Fruit fly (Drosophila melanogaster): ENCODE results near the gene Ipp.

Gene Ipp

dm6 chr3R:13964513-13964975 is 6.0 kb downstream of the Ipp start, which contains the start of gene Orc2 (continued):
- peak; percentile 52 for TF ChIP-seq unc-4 (GFP tag; IDR thresholded peaks at IDR 0.05; ENCODE audit: partially characterized antibody)
- no peak for TF ChIP-seq CG14014 (GFP tag; IDR thresholded peaks at IDR 0.05)
- TF ChIP-seq CG11398 (GFP tag; optimal IDR thresholded peaks at IDR 0.05) = no peak
- no peak for TF ChIP-seq CG3281 (GFP tag; optimal IDR thresholded peaks at IDR 0.05)
- no peak for TF ChIP-seq Chrac-16 (GFP tag; optimal IDR thresholded peaks at IDR 0.05)
- TF ChIP-seq jumu (GFP tag; optimal IDR thresholded peaks at IDR 0.05) = no peak
- no peak for TF ChIP-seq pfk (GFP tag; optimal IDR thresholded peaks at IDR 0.05)
- TF ChIP-seq Atf-2 (GFP tag; optimal IDR thresholded peaks at IDR 0.05) = no peak
- TF ChIP-seq CG2678 (tag; optimal IDR thresholded peaks at IDR 0.05) = no peak
- no peak for TF ChIP-seq CG9609 (GFP tag; optimal IDR thresholded peaks at IDR 0.05)
- peak; percentile 23 for TF ChIP-seq Dek (tag; optimal IDR thresholded peaks at IDR 0.05)
- TF ChIP-seq Dbx (GFP tag; IDR thresholded peaks at IDR 0.05) = no peak
- no peak for TF ChIP-seq az2 (GFP tag; optimal IDR thresholded peaks at IDR 0.05)
- no peak for TF ChIP-seq Sox102F (GFP tag; optimal IDR thresholded peaks at IDR 0.05)
- no peak for TF ChIP-seq lab (GFP tag; optimal IDR thresholded peaks at IDR 0.05)
- TF ChIP-seq CG3838 (GFP tag; optimal IDR thresholded peaks at IDR 0.05) = no peak
- TF ChIP-seq CG12942 (GFP tag; optimal IDR thresholded peaks at IDR 0.05) = no peak
- TF ChIP-seq eve (GFP tag; optimal IDR thresholded peaks at IDR 0.05) = no peak
- TF ChIP-seq CG34376 (GFP tag; optimal IDR thresholded peaks at IDR 0.05) = no peak
- TF ChIP-seq Camta (GFP tag; optimal IDR thresholded peaks at IDR 0.05) = no peak
- TF ChIP-seq CG7786 (GFP tag; optimal IDR thresholded peaks at IDR 0.05) = no peak
- TF ChIP-seq CG14667 (GFP tag; IDR thresholded peaks at IDR 0.05) = no peak
- no peak for TF ChIP-seq CG9932 (GFP tag; IDR thresholded peaks at IDR 0.05)
- peak; percentile 77 for TF ChIP-seq CG14710 (tag; optimal IDR thresholded peaks at IDR 0.05)
- no peak for TF ChIP-seq PHDP (tag; optimal IDR thresholded peaks at IDR 0.05)
- no peak for TF ChIP-seq CG14965 (GFP tag; optimal IDR thresholded peaks at IDR 0.05; ENCODE audit: borderline replicate concordance)
- TF ChIP-seq sisA (GFP tag; IDR thresholded peaks at IDR 0.05) = no peak
- TF ChIP-seq CG9437 (GFP tag; optimal IDR thresholded peaks at IDR 0.05) = no peak
- peak; percentile 41 for TF ChIP-seq CG15601 (tag; optimal IDR thresholded peaks at IDR 0.05)
- no peak for TF ChIP-seq Ets65A (GFP tag)
- no peak for TF ChIP-seq run (tag; optimal IDR thresholded peaks at IDR 0.05)
- no peak for TF ChIP-seq CG11085 (GFP tag; IDR thresholded peaks at IDR 0.05)
- TF ChIP-seq psq (GFP tag; optimal IDR thresholded peaks at IDR 0.05) = no peak
- TF ChIP-seq da (GFP tag; optimal IDR thresholded peaks at IDR 0.05) = no peak
- no peak for TF ChIP-seq CG18599 (GFP tag; optimal IDR thresholded peaks at IDR 0.05)
- TF ChIP-seq hb (GFP tag; IDR thresholded peaks at IDR 0.05; ENCODE audit: partially characterized antibody) = peak; percentile 65; the same call in 1 of the 3 replicates
- no peak for TF ChIP-seq Aef1 (GFP tag; IDR thresholded peaks at IDR 0.05)
- TF ChIP-seq ftz-f1 (GFP tag; optimal IDR thresholded peaks at IDR 0.05) = peak; percentile 7
- no peak for TF ChIP-seq lov (optimal IDR thresholded peaks at IDR 0.05)
- no peak for TF ChIP-seq lov (GFP tag; IDR thresholded peaks at IDR 0.05)
- peak; percentile 58 for TF ChIP-seq pzg (GFP tag; optimal IDR thresholded peaks at IDR 0.05)
- no peak for TF ChIP-seq pros (GFP tag; optimal IDR thresholded peaks at IDR 0.05)
- TF ChIP-seq chinmo (GFP tag; IDR thresholded peaks at IDR 0.05; ENCODE audit: partially characterized antibody) = no peak
- peak; percentile 34 for TF ChIP-seq grau (tag; optimal IDR thresholded peaks at IDR 0.05)
- no peak for TF ChIP-seq B-H2 (GFP tag; optimal IDR thresholded peaks at IDR 0.05)
- no peak for TF ChIP-seq NC2β (GFP tag; optimal IDR thresholded peaks at IDR 0.05)
- no peak for TF ChIP-seq al (GFP tag; IDR thresholded peaks at IDR 0.05)
- TF ChIP-seq ERR (GFP tag; optimal IDR thresholded peaks at IDR 0.05) = no peak
- no peak for TF ChIP-seq Drgx (GFP tag; IDR thresholded peaks at IDR 0.05)
- peak; percentile 56 for TF ChIP-seq CG2712 (tag; optimal IDR thresholded peaks at IDR 0.05)
- no peak for TF ChIP-seq gro (GFP tag; optimal IDR thresholded peaks at IDR 0.05)
- no peak for TF ChIP-seq aop (GFP tag; IDR thresholded peaks at IDR 0.05)
